Fruit fly (Drosophila melanogaster) whole organism: ENCODE results near the gene CG4229.

Source experiments
- EcR ChIP-seq, 2 experiments: fragments of >200 bp; optimal IDR thresholded peaks; 2 replicates each; lab custom pipeline; 2017; ENCODE audit warnings: missing biosample characterization in 2 of 2, missing genetic modification characterization in 2 of 2, missing genetic modification reagents in 2 of 2
- psq ChIP-seq: fragments of >200 bp; optimal IDR thresholded peaks from 2 replicates; lab custom pipeline; 2017

dm6 chr3L:16571739-16572063 is 15.1 kb downstream of the CG4229 start:
- TF ChIP-seq psq (lab: Kevin White, UChicago) (no peak), EcR (GFP tag; optimal IDR thresholded peaks at IDR 0.05; lab: Kevin White, UChicago) (no peak)
